Fruit fly (Drosophila melanogaster): Measurements from ENCODE around the gene Vps53.

dm6 chr2L:4348545-4348944 is 37.3 kb downstream of the Vps53 start:
- TF ChIP-seq CG8478 (optimal IDR thresholded peaks at IDR 0.05) = no peak
- no peak for TF ChIP-seq pan (optimal IDR thresholded peaks at IDR 0.05)
- no peak for TF ChIP-seq psq (optimal IDR thresholded peaks at IDR 0.05)
- no peak for TF ChIP-seq EcR (GFP tag; optimal IDR thresholded peaks at IDR 0.05)
- no peak for TF ChIP-seq usp (GFP tag; optimal IDR thresholded peaks at IDR 0.05)

Measured in whole organism.